Fruit fly (Drosophila melanogaster) whole organism, embryonic: ENCODE data around the gene pHCl-1.

Source experiments
- Aef1 ChIP-seq: fragments of 200-800 bp; sonication (Bioruptor generic); IDR thresholded peaks from 3 replicates; pipeline ENCODE4 v1.3.6; 2022; ENCODE audit warnings: missing biosample characterization, missing genetic modification characterization
- Blimp-1 ChIP-seq: fragments of 200-800 bp; sonication (Bioruptor generic); optimal IDR thresholded peaks from 3 replicates; lab custom pipeline; 2018; ENCODE audit warnings: missing biosample characterization, missing genetic modification characterization, mild to moderate bottlenecking, moderate library complexity, missing genetic modification reagents
- CG12391 ChIP-seq: fragments of 200-800 bp; sonication (Bioruptor generic); optimal IDR thresholded peaks from 3 replicates; lab custom pipeline; 2018; ENCODE audit warnings: missing biosample characterization, mild to moderate bottlenecking, missing genetic modification characterization, moderate library complexity
- CG14860 ChIP-seq: fragments of 200-800 bp; sonication (Bioruptor generic); IDR thresholded peaks from 3 replicates; pipeline ENCODE4 v1.3.6; 2022; ENCODE audit warnings: missing biosample characterization, missing genetic modification characterization; ENCODE audit not compliant: partially characterized antibody
- CG14965 ChIP-seq: fragments of 200-800 bp; sonication (Bioruptor generic); optimal IDR thresholded peaks from 2 replicates; lab custom pipeline; 2016; ENCODE audit warnings: missing biosample characterization, missing genetic modification characterization, borderline replicate concordance
- CG17328 ChIP-seq: fragments of 200-800 bp; sonication (Bioruptor generic); IDR thresholded peaks from 2 replicates; pipeline ENCODE4 v1.3.6; 2022; ENCODE audit warnings: missing biosample characterization, missing genetic modification characterization
- CG1792 ChIP-seq: fragments of 200-800 bp; sonication (Bioruptor generic); optimal IDR thresholded peaks from 2 replicates; lab custom pipeline; 2016; ENCODE audit warnings: missing biosample characterization, missing genetic modification characterization
- CG18599 ChIP-seq: fragments of 200-800 bp; sonication (Bioruptor generic); optimal IDR thresholded peaks from 3 replicates; lab custom pipeline; 2017; ENCODE audit warnings: missing biosample characterization, missing genetic modification characterization, mild to moderate bottlenecking, moderate library complexity, missing genetic modification reagents
- CG31365 ChIP-seq: fragments of 200-800 bp; sonication (Bioruptor generic); optimal IDR thresholded peaks from 2 replicates; lab custom pipeline; 2018; ENCODE audit warnings: missing biosample characterization, mild to moderate bottlenecking, missing genetic modification characterization
- CG3726 ChIP-seq: fragments of 200-800 bp; sonication (Bioruptor generic); IDR thresholded peaks from 3 replicates; pipeline ENCODE4, ENCODE4 v1.3.6; 2022; ENCODE audit warnings: missing biosample characterization, missing genetic modification characterization
- CG6254 ChIP-seq: fragments of 200-800 bp; sonication (Bioruptor generic); optimal IDR thresholded peaks from 3 replicates; lab custom pipeline; 2017; ENCODE audit warnings: mild to moderate bottlenecking, missing biosample characterization, missing genetic modification reagents, missing genetic modification characterization
- CG6854 ChIP-seq: fragments of 200-800 bp; sonication (Bioruptor generic); optimal IDR thresholded peaks from 3 replicates; lab custom pipeline; 2017; ENCODE audit warnings: missing biosample characterization, mild to moderate bottlenecking, missing genetic modification characterization
- CG7357 ChIP-seq: fragments of 200-800 bp; sonication (Bioruptor generic); IDR thresholded peaks from 3 replicates; pipeline ENCODE4 v1.3.6; 2022; ENCODE audit warnings: missing biosample characterization, missing genetic modification characterization
- CG7786 ChIP-seq: fragments of 200-800 bp; sonication (Bioruptor generic); optimal IDR thresholded peaks from 2 replicates; lab custom pipeline; 2016; ENCODE audit warnings: missing biosample characterization, missing genetic modification characterization
- CG8089 ChIP-seq: fragments of 200-800 bp; sonication (Bioruptor generic); optimal IDR thresholded peaks from 3 replicates; lab custom pipeline; 2016; ENCODE audit warnings: missing biosample characterization, missing genetic modification characterization
- CG8388 ChIP-seq: fragments of 200-800 bp; sonication (Bioruptor generic); optimal IDR thresholded peaks from 2 replicates; lab custom pipeline; 2019; ENCODE audit warnings: missing biosample characterization, mild to moderate bottlenecking, missing genetic modification characterization, moderate library complexity
- CG8765 ChIP-seq: fragments of 200-800 bp; sonication (Bioruptor generic); IDR thresholded peaks from 2 replicates; pipeline ENCODE4 v1.3.6; 2022; ENCODE audit warnings: missing biosample characterization, missing genetic modification characterization
- CG9817 ChIP-seq: fragments of 200-800 bp; sonication (Bioruptor generic); optimal IDR thresholded peaks from 2 replicates; lab custom pipeline; 2018; ENCODE audit warnings: missing biosample characterization, mild to moderate bottlenecking, missing genetic modification characterization, moderate library complexity
- D ChIP-seq, 2 experiments: fragments of 200-800 bp in 1 of 2; fragments of >200 bp in 1 of 2; sonication (Bioruptor generic) in 1 of 2; optimal IDR thresholded peaks; 2 replicates in 1 of 2; 3 replicates in 1 of 2; lab custom pipeline; 2017; ENCODE audit warnings: mild to moderate bottlenecking in 1 of 2, missing biosample characterization in 1 of 2, missing genetic modification characterization in 1 of 2, missing genetic modification reagents in 1 of 2
- Dll ChIP-seq: fragments of 200-800 bp; sonication (Bioruptor generic); IDR thresholded peaks from 4 replicates; pipeline ENCODE4 v1.3.6; 2022; ENCODE audit warnings: missing biosample characterization, missing genetic modification characterization; ENCODE audit not compliant: partially characterized antibody
- Doc2 ChIP-seq: fragments of 200-800 bp; sonication (Bioruptor generic); IDR thresholded peaks from 2 replicates; pipeline ENCODE4 v1.3.6; 2022; ENCODE audit warnings: missing biosample characterization, missing genetic modification characterization
- H15 ChIP-seq: fragments of 200-800 bp; sonication (Bioruptor generic); IDR thresholded peaks from 3 replicates; pipeline ENCODE4 v1.3.6; 2022; ENCODE audit warnings: missing biosample characterization, missing genetic modification characterization
- HLHmδ ChIP-seq: fragments of 200-800 bp; sonication (Bioruptor generic); optimal IDR thresholded peaks from 2 replicates; lab custom pipeline; 2018; ENCODE audit warnings: missing biosample characterization, mild to moderate bottlenecking, missing genetic modification characterization, moderate library complexity
- Hr3 ChIP-seq: fragments of 200-800 bp; sonication (Bioruptor generic); optimal IDR thresholded peaks from 3 replicates; lab custom pipeline; 2016; ENCODE audit warnings: missing biosample characterization, missing genetic modification characterization
- Mad ChIP-seq: fragments of 200-800 bp; sonication (Bioruptor generic); optimal IDR thresholded peaks from 2 replicates; lab custom pipeline; 2016; ENCODE audit warnings: missing biosample characterization, missing genetic modification characterization
- Meics ChIP-seq: fragments of 200-800 bp; sonication (Bioruptor generic); optimal IDR thresholded peaks from 2 replicates; lab custom pipeline; 2017; ENCODE audit warnings: missing biosample characterization, mild to moderate bottlenecking, missing genetic modification characterization
- Optix ChIP-seq: fragments of 200-800 bp; sonication (Bioruptor generic); IDR thresholded peaks from 3 replicates; pipeline ENCODE4 v1.3.6; 2022; ENCODE audit warnings: missing biosample characterization, missing genetic modification characterization
- Poxn ChIP-seq: fragments of 200-800 bp; sonication (Bioruptor generic); IDR thresholded peaks from 2 replicates; pipeline ENCODE4 v1.3.6; 2022; ENCODE audit warnings: missing biosample characterization, missing genetic modification characterization
- Ravus ChIP-seq: fragments of 200-800 bp; sonication (Bioruptor generic); IDR thresholded peaks from 2 replicates; pipeline ENCODE4 v1.3.6; 2022; ENCODE audit warnings: missing biosample characterization, missing genetic modification characterization
- Rx ChIP-seq: fragments of 200-800 bp; sonication (Bioruptor generic); IDR thresholded peaks from 2 replicates; pipeline ENCODE4 v1.3.6; 2022; ENCODE audit warnings: missing biosample characterization, missing genetic modification characterization
- Side ChIP-seq: fragments of 200-800 bp; sonication (Bioruptor generic); optimal IDR thresholded peaks from 2 replicates; lab custom pipeline; 2016; ENCODE audit warnings: missing biosample characterization, missing genetic modification characterization
- Sox102F ChIP-seq: fragments of 200-800 bp; sonication (Bioruptor generic); optimal IDR thresholded peaks from 2 replicates; lab custom pipeline; 2018; ENCODE audit warnings: missing biosample characterization, mild to moderate bottlenecking, missing genetic modification characterization, moderate library complexity
- bsh ChIP-seq, 2 experiments: fragments of 200-800 bp; sonication (Bioruptor generic); optimal IDR thresholded peaks; 2 replicates each; lab custom pipeline; 2017 to 2018; ENCODE audit warnings: mild to moderate bottlenecking in 2 of 2, missing biosample characterization in 2 of 2, missing genetic modification characterization in 2 of 2, moderate library complexity in 1 of 2
- chn ChIP-seq: fragments of 200-800 bp; sonication (Bioruptor generic); optimal IDR thresholded peaks from 2 replicates; lab custom pipeline; 2016; ENCODE audit warnings: missing biosample characterization, missing genetic modification characterization
- dpn ChIP-seq, 2 experiments: fragments of 200-800 bp; sonication (Bioruptor generic); optimal IDR thresholded peaks; 3 replicates each; lab custom pipeline; 2016; ENCODE audit warnings: missing biosample characterization in 2 of 2, missing genetic modification characterization in 2 of 2
- gcm ChIP-seq: fragments of 200-800 bp; sonication (Bioruptor generic); optimal IDR thresholded peaks from 2 replicates; lab custom pipeline; 2019; ENCODE audit warnings: missing biosample characterization, mild to moderate bottlenecking, missing genetic modification characterization, moderate library complexity
- gro ChIP-seq: fragments of 200-800 bp; sonication (Bioruptor generic); optimal IDR thresholded peaks from 2 replicates; lab custom pipeline; 2016; ENCODE audit warnings: missing biosample characterization, missing genetic modification characterization
- ham ChIP-seq: fragments of 200-800 bp; sonication (Bioruptor generic); IDR thresholded peaks from 2 replicates; pipeline ENCODE4 v1.3.6; 2022; ENCODE audit warnings: missing biosample characterization, missing genetic modification characterization
- her ChIP-seq: fragments of 200-800 bp; sonication (Bioruptor generic); optimal IDR thresholded peaks from 2 replicates; lab custom pipeline; 2016; ENCODE audit warnings: missing biosample characterization, missing genetic modification characterization
- mam ChIP-seq: fragments of 200-800 bp; sonication (Bioruptor generic); optimal IDR thresholded peaks from 3 replicates; lab custom pipeline; 2016; ENCODE audit warnings: missing biosample characterization, missing genetic modification characterization
- nerfin-1 ChIP-seq: fragments of 200-800 bp; sonication (Bioruptor generic); optimal IDR thresholded peaks from 3 replicates; lab custom pipeline; 2019; ENCODE audit warnings: missing biosample characterization, mild to moderate bottlenecking, missing genetic modification characterization, moderate library complexity
- nmo ChIP-seq: fragments of 200-800 bp; sonication (Bioruptor generic); optimal IDR thresholded peaks from 2 replicates; lab custom pipeline; 2018; ENCODE audit warnings: missing biosample characterization, mild to moderate bottlenecking, missing genetic modification characterization, moderate library complexity
- phol ChIP-seq: fragments of 200-800 bp; sonication (Bioruptor generic); optimal IDR thresholded peaks from 3 replicates; lab custom pipeline; 2018; ENCODE audit warnings: missing biosample characterization, mild to moderate bottlenecking, missing genetic modification characterization, moderate library complexity
- pita ChIP-seq: fragments of 200-800 bp; sonication (Bioruptor generic); optimal IDR thresholded peaks from 2 replicates; lab custom pipeline; 2017; ENCODE audit warnings: missing biosample characterization, mild to moderate bottlenecking, missing genetic modification characterization
- pnt ChIP-seq: fragments of 200-800 bp; sonication (Bioruptor generic); optimal IDR thresholded peaks from 3 replicates; lab custom pipeline; 2016; ENCODE audit warnings: missing biosample characterization, missing genetic modification characterization
- sens ChIP-seq: fragments of 200-800 bp; sonication (Bioruptor generic); peaks from one replicate; lab custom pipeline; 2016; ENCODE audit warnings: missing biosample characterization, missing genetic modification characterization
- slbo ChIP-seq: fragments of 200-800 bp; sonication (Bioruptor generic); IDR thresholded peaks from 2 replicates; pipeline ENCODE4 v1.3.6; 2022; ENCODE audit warnings: missing biosample characterization, missing genetic modification characterization
- sna ChIP-seq: fragments of 200-800 bp; sonication (Bioruptor generic); IDR thresholded peaks from 2 replicates; pipeline ENCODE4 v1.3.6; 2022; ENCODE audit warnings: missing biosample characterization, missing genetic modification characterization; ENCODE audit not compliant: partially characterized antibody
- sr ChIP-seq: fragments of 200-800 bp; sonication (Bioruptor generic); IDR thresholded peaks from 3 replicates; pipeline ENCODE4 v1.3.6; 2022; ENCODE audit warnings: missing biosample characterization, missing genetic modification characterization
- zfh1 ChIP-seq: fragments of 200-800 bp; sonication (Bioruptor generic); IDR thresholded peaks from 3 replicates; pipeline ENCODE4 v1.3.6; 2022; ENCODE audit warnings: missing biosample characterization, missing genetic modification characterization
- zfh2 ChIP-seq: fragments of 200-800 bp; sonication (Bioruptor generic); optimal IDR thresholded peaks from 2 replicates; lab custom pipeline; 2016; ENCODE audit warnings: missing biosample characterization, missing genetic modification characterization

The pHCl-1 gene

dm6 chr3L:15923352-15923751, 24.5 kb upstream of the pHCl-1 start (continued):
- TF ChIP-seq CG14860 (GFP tag; lab: Robert Waterston, UW) (no peak), Doc2 (no peak), Mad (GFP tag; lab: Kevin White, UChicago) (no peak), CG8089 (no peak), pnt (GFP tag; lab: Kevin White, UChicago) (no peak), gcm (GFP tag; lab: Kevin White, UChicago) (no peak), CG7357 (GFP tag; lab: Robert Waterston, UW) (no peak), zfh2 (GFP tag; lab: Kevin White, UChicago) (no peak), CG12391 (tag; lab: Kevin White, UChicago) (peak; percentile 54), sens (GFP tag; lab: Kevin White, UChicago) (peak; percentile 65), ham (GFP tag; lab: Robert Waterston, UW) (no peak), her (GFP tag; lab: Kevin White, UChicago) (no peak), CG9817 (tag; lab: Kevin White, UChicago) (peak; percentile 3), bsh (GFP tag; optimal IDR thresholded peaks at IDR 0.05; lab: Kevin White, UChicago) (peak in 1 of 2 experiments; percentile 60), slbo (GFP tag; lab: Robert Waterston, UW) (peak; percentile 65), Side (GFP tag; lab: Kevin White, UChicago) (no peak), Aef1 (GFP tag; lab: Robert Waterston, UW) (no peak), CG8765 (GFP tag; lab: Robert Waterston, UW) (no peak), sna (GFP tag; lab: Robert Waterston, UW) (no peak), Optix (GFP tag; lab: Robert Waterston, UW) (no peak), Rx (no peak), CG8388 (GFP tag; lab: Kevin White, UChicago) (no peak), Meics (GFP tag; lab: Kevin White, UChicago) (peak; percentile 49), CG31365 (tag; lab: Kevin White, UChicago) (no peak), Blimp-1 (peak; percentile 41), D (optimal IDR thresholded peaks at IDR 0.05; lab: Kevin White, UChicago) (no peak), D (GFP tag; optimal IDR thresholded peaks at IDR 0.05; lab: Kevin White, UChicago) (peak; percentile 21), CG6254 (no peak), CG6854 (no peak), CG3726 (GFP tag; lab: Robert Waterston, UW) (no peak), Sox102F (GFP tag; lab: Kevin White, UChicago) (peak; percentile 47), CG7786 (GFP tag; lab: Kevin White, UChicago) (no peak), CG17328 (GFP tag; lab: Robert Waterston, UW) (no peak; the same call in 1 of the 2 replicates), H15 (no peak), phol (tag; lab: Kevin White, UChicago) (peak; percentile 53), zfh1 (GFP tag; lab: Robert Waterston, UW) (0 out of 3 replicates have a peak, but pooled peaks have one; percentile 32), CG18599 (peak; percentile 76), gro (GFP tag; lab: Kevin White, UChicago) (peak; percentile 13), nerfin-1 (tag; lab: Kevin White, UChicago) (peak; percentile 14), Hr3 (no peak), Ravus (GFP tag; lab: Robert Waterston, UW) (no peak), HLHmδ (GFP tag; lab: Kevin White, UChicago) (no peak), Poxn (GFP tag; lab: Robert Waterston, UW) (no peak), Dll (GFP tag; lab: Robert Waterston, UW) (no peak), mam (peak; percentile 1), chn (GFP tag; lab: Kevin White, UChicago) (no peak), CG14965 (GFP tag; lab: Kevin White, UChicago) (no peak), CG1792 (GFP tag; lab: Kevin White, UChicago) (no peak), pita (no peak), nmo (GFP tag; lab: Kevin White, UChicago) (peak; percentile 22), dpn (GFP tag; optimal IDR thresholded peaks at IDR 0.05; lab: Kevin White, UChicago) (peak; percentile 9 to 23), sr (GFP tag; lab: Robert Waterston, UW) (no peak)
